Worm (Caenorhabditis elegans) whole organism, L4/young adult: ENCODE data around the gene sri-28.

Experiments used
- W03F9.2 ChIP-seq: fragments of 150-350 bp; optimal IDR thresholded peaks from 2 replicates; lab custom pipeline; 2014; ENCODE audit warnings: missing biosample characterization, missing genetic modification characterization
- dao-5 ChIP-seq: sonication (generic microtip); optimal IDR thresholded peaks from 2 replicates; lab custom pipeline; 2016; ENCODE audit warnings: missing genotype, missing genetic modification characterization, moderate library complexity, missing compliant biosample characterization
- him-1 ChIP-seq: sonication (generic microtip); optimal IDR thresholded peaks from 2 replicates; lab custom pipeline; 2016; ENCODE audit warnings: missing genotype, missing genetic modification reagents, missing genetic modification characterization, missing compliant biosample characterization

DNA sequence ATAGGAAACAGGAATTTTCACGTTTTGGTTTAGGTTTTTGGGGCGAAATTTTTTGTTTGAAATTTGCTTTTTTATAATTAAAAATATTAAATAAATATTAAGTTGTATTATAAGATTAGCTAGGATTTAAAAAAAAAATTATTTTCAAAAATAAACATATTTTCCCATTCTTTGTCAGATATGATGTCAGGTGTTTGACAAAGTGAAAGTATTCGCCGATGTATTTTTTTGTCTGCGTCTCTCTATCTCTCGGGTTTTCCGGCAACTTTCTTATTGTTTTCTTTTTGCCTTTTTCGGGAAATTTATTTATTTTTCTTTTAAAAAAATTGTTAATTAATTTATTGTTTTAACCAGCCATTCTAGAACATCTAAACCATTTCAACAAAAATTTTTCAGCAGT lies 18.1 kb upstream of the sri-28 start:
- TF ChIP-seq W03F9.2 (tag; lab: Kevin White, UChicago) (no peak), dao-5 (tag; lab: Kevin White, UChicago) (no peak), him-1 (tag; lab: Kevin White, UChicago) (no peak)
